Worm (Caenorhabditis elegans): ENCODE data around the gene F35B3.7.

The F35B3.7 gene

DNA sequence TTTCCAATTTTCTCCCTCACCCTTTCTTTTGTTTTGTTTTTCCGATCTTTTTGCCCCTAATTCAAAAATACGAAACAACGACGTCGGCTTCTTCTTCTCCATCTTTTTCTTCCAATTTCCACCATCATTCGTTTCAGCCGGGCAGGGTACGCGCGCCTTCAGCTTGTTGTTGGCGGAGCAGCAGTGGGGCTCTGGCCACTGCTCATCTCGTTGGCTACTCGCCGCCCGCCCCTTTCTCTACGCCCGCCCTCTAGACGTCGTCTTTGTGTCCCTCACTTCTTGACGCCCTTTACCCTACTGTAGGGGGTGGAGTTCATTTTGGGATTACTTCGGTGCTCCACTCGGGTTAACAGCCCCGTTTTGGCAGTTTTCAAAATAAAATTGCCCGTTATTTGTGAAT lies 43.9 kb downstream of the F35B3.7 start:
- TF ChIP-seq nhr-12 (tag; optimal IDR thresholded peaks at IDR 0.05) (no peak), pha-4 (tag; optimal IDR thresholded peaks at IDR 0.05) (no peak), nfya-1 (tag; optimal IDR thresholded peaks at IDR 0.05; ENCODE audit: insufficient read depth) (peak; percentile 74), daf-12 (tag; optimal IDR thresholded peaks at IDR 0.05) (no peak), pqm-1 (tag; optimal IDR thresholded peaks at IDR 0.05) (no peak), lin-39 (tag; optimal IDR thresholded peaks at IDR 0.05) (peak; percentile 12), ztf-4 (tag; optimal IDR thresholded peaks at IDR 0.05) (no peak), mdl-1 (tag; optimal IDR thresholded peaks at IDR 0.05) (no peak)

- TF ChIP-seq nhr-77 (tag; optimal IDR thresholded peaks at IDR 0.05) = no peak
- TF ChIP-seq ztf-11 (tag; optimal IDR thresholded peaks at IDR 0.05) = no peak
- TF ChIP-seq nhr-25 (tag; optimal IDR thresholded peaks at IDR 0.05) = peak; percentile 67
These were observed 44.9 kb downstream of the F35B3.7 start for ce11 chrX:16998003-16998402.

- TF ChIP-seq ceh-82 (tag; optimal IDR thresholded peaks at IDR 0.05) (no peak), lin-15B (tag; optimal IDR thresholded peaks at IDR 0.05) (no peak), nhr-28 (tag; optimal IDR thresholded peaks at IDR 0.05) (no peak), nhr-12 (tag; optimal IDR thresholded peaks at IDR 0.05) (no peak), skn-1 (tag; optimal IDR thresholded peaks at IDR 0.05) (no peak), mdl-1 (tag; optimal IDR thresholded peaks at IDR 0.05) (no peak), ceh-28 (tag; optimal IDR thresholded peaks at IDR 0.05) (no peak), elt-3 (tag; optimal IDR thresholded peaks at IDR 0.05) (no peak), elt-2 (tag; optimal IDR thresholded peaks at IDR 0.05) (peak; percentile 70), nhr-11 (tag; optimal IDR thresholded peaks at IDR 0.05) (no peak), ztf-4 (tag; optimal IDR thresholded peaks at IDR 0.05) (no peak), pha-4 (tag; optimal IDR thresholded peaks at IDR 0.05) (peak; percentile 74), nhr-76 (tag; optimal IDR thresholded peaks at IDR 0.05) (no peak), eor-1 (tag; optimal IDR thresholded peaks at IDR 0.05) (no peak), ceh-9 (tag; optimal IDR thresholded peaks at IDR 0.05) (no peak), nhr-25 (tag; optimal IDR thresholded peaks at IDR 0.05) (no peak), nhr-67 (tag; optimal IDR thresholded peaks at IDR 0.05) (no peak), nhr-237 (tag; optimal IDR thresholded peaks at IDR 0.05) (no peak), egl-27 (tag; optimal IDR thresholded peaks at IDR 0.05) (no peak), lin-39 (tag; optimal IDR thresholded peaks at IDR 0.05) (no peak), aly-2 (tag; optimal IDR thresholded peaks at IDR 0.05) (no peak), snpc-4 (tag; optimal IDR thresholded peaks at IDR 0.05) (no peak), nfya-1 (tag; optimal IDR thresholded peaks at IDR 0.05; ENCODE audit: insufficient read depth) (no peak), unc-62 (GFP tag; optimal IDR thresholded peaks at IDR 0.05) (no peak), pqm-1 (tag; optimal IDR thresholded peaks at IDR 0.05) (peak; percentile 63), ZK546.5 (tag; optimal IDR thresholded peaks at IDR 0.05) (no peak)
These were observed 47.0 kb downstream of the F35B3.7 start for ce11 chrX:16995886-16996283.

DNA sequence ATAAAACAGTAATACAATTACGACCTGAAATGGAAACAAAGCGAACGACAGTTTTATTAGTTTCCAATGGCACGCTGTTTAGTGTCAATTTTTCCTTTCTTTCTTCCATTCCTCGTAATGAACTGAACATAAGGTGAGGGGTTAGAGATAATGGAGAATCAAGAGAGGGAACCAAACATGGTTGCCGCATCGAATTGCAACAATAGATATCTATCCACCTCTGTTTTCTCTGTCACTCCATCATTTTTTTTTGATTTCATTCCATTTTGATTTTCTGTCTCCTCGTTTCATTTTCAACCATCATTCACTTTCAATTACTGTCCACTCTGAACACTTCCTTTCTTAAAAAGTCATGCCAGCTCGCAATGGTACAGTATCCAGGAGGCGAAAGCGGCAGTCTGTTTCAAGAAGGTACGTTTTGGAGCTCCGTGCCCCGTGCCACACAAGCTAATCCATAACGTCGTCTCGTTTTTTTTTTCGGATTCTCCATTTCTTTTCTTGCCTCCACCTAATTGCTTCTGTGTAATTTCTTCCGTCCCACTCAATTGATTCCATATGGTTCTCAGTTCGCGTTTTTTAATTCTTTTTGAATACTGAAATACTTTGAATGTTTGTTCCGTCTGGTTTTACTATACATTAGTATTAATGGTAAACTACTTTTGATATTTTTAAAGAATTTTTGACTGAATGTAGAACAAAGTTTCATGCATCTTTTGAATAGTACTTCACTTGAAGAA lies 47.6 kb downstream of the F35B3.7 start:
- TF ChIP-seq lsy-12 (tag; optimal IDR thresholded peaks at IDR 0.05) (no peak), nhr-77 (tag; optimal IDR thresholded peaks at IDR 0.05) (no peak), mdl-1 (tag; optimal IDR thresholded peaks at IDR 0.05) (no peak), elt-2 (tag; optimal IDR thresholded peaks at IDR 0.05) (peak; percentile 12)

ce11 chrX:16994417-16994816 lies 48.5 kb downstream of the F35B3.7 start:
- TF ChIP-seq hmg-11 (tag; optimal IDR thresholded peaks at IDR 0.05) (no peak), pha-4 (tag; optimal IDR thresholded peaks at IDR 0.05) (peak; percentile 66), elt-2 (tag; optimal IDR thresholded peaks at IDR 0.05) (peak; percentile 12)

DNA sequence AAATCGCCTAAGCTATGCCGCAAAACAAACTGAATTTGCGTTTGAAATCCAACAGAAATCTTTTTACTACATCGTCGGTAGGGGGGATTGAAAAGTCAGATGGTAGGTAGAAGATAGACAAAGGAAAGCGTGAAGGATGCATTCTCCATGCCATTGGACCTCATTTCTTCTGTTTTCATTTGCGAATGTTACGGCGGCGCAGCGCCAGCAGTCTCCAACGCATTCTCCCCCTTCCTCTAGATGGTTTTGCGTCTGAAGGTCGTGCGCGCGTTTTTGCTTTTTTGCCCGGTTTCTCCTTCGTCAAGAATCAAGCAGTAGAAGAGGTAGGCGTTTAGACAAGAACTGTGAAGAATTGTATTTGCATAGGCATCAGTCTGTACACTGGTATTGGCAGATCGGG lies 49.4 kb downstream of the F35B3.7 start:
- TF ChIP-seq nhr-25 (tag; optimal IDR thresholded peaks at IDR 0.05) (peak; percentile 57), egl-5 (tag; optimal IDR thresholded peaks at IDR 0.05) (no peak)

All from whole organism, L3 larva.